Fruit fly (Drosophila melanogaster): ENCODE data around the gene CG31131.
"Not testable (repeated sequence)": the region's sequence is repeated elsewhere in the genome, so short reads cannot be mapped to it uniquely, and the experiment has no call there.

- TF ChIP-seq Pif1B (GFP tag; optimal IDR thresholded peaks at IDR 0.05); CG17806 (tag; optimal IDR thresholded peaks at IDR 0.05); Ets98B (GFP tag; IDR thresholded peaks at IDR 0.05); CG12605 (GFP tag; IDR thresholded peaks at IDR 0.05); CG14655 (GFP tag; optimal IDR thresholded peaks at IDR 0.05); CG34367 (tag; optimal IDR thresholded peaks at IDR 0.05); fd96Ca (GFP tag; IDR thresholded peaks at IDR 0.05); CG13204 (GFP tag; optimal IDR thresholded peaks at IDR 0.05); D1 (tag; optimal IDR thresholded peaks at IDR 0.05); EcR (GFP tag; optimal IDR thresholded peaks at IDR 0.05); CG4496 (GFP tag; IDR thresholded peaks at IDR 0.05): not testable (repeated sequence)
Observed at dm6 chr3R:27960473-27960872, 2.5 kb downstream of the CG31131 start, which contains the start of gene CG31253.

Measured in whole organism, pupa.